Worm (Caenorhabditis elegans) whole organism, young adult: Measurements from ENCODE around the gene pifk-1.
A peak's percentile ranks its signal among the peaks of the same experiment; 100 is the strongest.

Source experiments
- B0019.2 ChIP-seq: fragments of 200-800 bp; sonication (Bioruptor generic); conservative IDR thresholded peaks from 2 replicates; pipeline ENCODE4 v1.3.6; 2022; ENCODE audit warnings: missing genetic modification reagents, missing genetic modification characterization, missing compliant biosample characterization
- B0035.1 ChIP-seq: sonication (generic microtip); optimal IDR thresholded peaks from 2 replicates; lab custom pipeline; 2016; ENCODE audit warnings: missing genetic modification characterization, mild to moderate bottlenecking, missing compliant biosample characterization, missing genotype, missing genetic modification reagents
- B0261.1 ChIP-seq: sonication (generic microtip); optimal IDR thresholded peaks from 2 replicates; lab custom pipeline; 2016; ENCODE audit warnings: mild to moderate bottlenecking, missing genetic modification characterization, moderate library complexity, missing compliant biosample characterization
- B0336.3 ChIP-seq: fragments of 200-800 bp; sonication (Bioruptor generic); IDR thresholded peaks from 2 replicates; pipeline ENCODE4 v1.3.6; 2022; ENCODE audit warnings: missing genetic modification characterization, missing compliant biosample characterization
- F10E7.11 ChIP-seq: sonication (generic microtip); optimal IDR thresholded peaks from 2 replicates; lab custom pipeline; 2017; ENCODE audit warnings: mild to moderate bottlenecking, missing genetic modification characterization, moderate library complexity, missing compliant biosample characterization
- K11D2.4 ChIP-seq: fragments of 200-800 bp; sonication (Bioruptor generic); IDR thresholded peaks from 2 replicates; pipeline ENCODE4 v1.3.6; 2022; ENCODE audit warnings: missing genetic modification reagents, missing genetic modification characterization, missing compliant biosample characterization
- K12H6.12 ChIP-seq: fragments of 200-800 bp; sonication (Bioruptor generic); optimal IDR thresholded peaks from 2 replicates; lab custom pipeline; 2018; ENCODE audit warnings: mild to moderate bottlenecking, missing genetic modification characterization, missing compliant biosample characterization
- attf-3 ChIP-seq: fragments of 200-800 bp; sonication (Bioruptor generic); conservative IDR thresholded peaks from 2 replicates; pipeline ENCODE4 v1.3.6; 2022; ENCODE audit warnings: missing genetic modification reagents, missing genetic modification characterization, missing compliant biosample characterization
- bed-2 ChIP-seq: fragments of 200-800 bp; sonication (Bioruptor generic); IDR thresholded peaks from 2 replicates; pipeline ENCODE4 v1.3.6; 2022; ENCODE audit warnings: missing genetic modification reagents, missing genetic modification characterization, missing compliant biosample characterization
- cebp-1 ChIP-seq, 2 experiments: fragments of 200-800 bp in 1 of 2; sonication (Bioruptor generic) in 1 of 2; sonication (generic microtip) in 1 of 2; IDR thresholded peaks in 1 of 2; optimal IDR thresholded peaks in 1 of 2; 2 replicates each; pipeline versions ENCODE4 v1.3.6 to Lab custom; 2017 to 2022; ENCODE audit warnings: missing compliant biosample characterization in 2 of 2, missing genetic modification characterization in 2 of 2, mild to moderate bottlenecking in 1 of 2, missing genetic modification reagents in 1 of 2, moderate library complexity in 1 of 2
- ceh-27 ChIP-seq: fragments of 200-800 bp; sonication (Bioruptor generic); optimal IDR thresholded peaks from 2 replicates; lab custom pipeline; 2018; ENCODE audit warnings: mild to moderate bottlenecking, missing genetic modification characterization, moderate library complexity, missing compliant biosample characterization
- ceh-58 ChIP-seq: fragments of 200-800 bp; sonication (Bioruptor generic); IDR thresholded peaks from 2 replicates; pipeline ENCODE4 v1.3.6; 2022; ENCODE audit warnings: missing genetic modification characterization, missing compliant biosample characterization
- die-1 ChIP-seq: sonication (generic microtip); optimal IDR thresholded peaks from 2 replicates; lab custom pipeline; 2016; ENCODE audit warnings: missing genotype, mild to moderate bottlenecking, missing genetic modification characterization, missing compliant biosample characterization
- dpff-1 ChIP-seq: sonication (generic microtip); optimal IDR thresholded peaks from 2 replicates; lab custom pipeline; 2017; ENCODE audit warnings: mild to moderate bottlenecking, missing genetic modification characterization, missing compliant biosample characterization
- egl-18 ChIP-seq: fragments of 200-800 bp; sonication (Bioruptor generic); IDR thresholded peaks from 2 replicates; pipeline ENCODE4 v1.3.6; 2022; ENCODE audit warnings: missing genetic modification reagents, missing genetic modification characterization, missing compliant biosample characterization
- gei-17 ChIP-seq: fragments of 200-800 bp; sonication (Bioruptor generic); optimal IDR thresholded peaks from 2 replicates; lab custom pipeline; 2018; ENCODE audit warnings: mild to moderate bottlenecking, missing genetic modification characterization, missing compliant biosample characterization
- him-1 ChIP-seq: sonication (generic microtip); optimal IDR thresholded peaks from 2 replicates; lab custom pipeline; 2016; ENCODE audit warnings: missing genotype, missing genetic modification reagents, missing genetic modification characterization, missing compliant biosample characterization
- hlh-12 ChIP-seq: sonication (generic microtip); optimal IDR thresholded peaks from 2 replicates; lab custom pipeline; 2016; ENCODE audit warnings: missing genetic modification characterization, missing compliant biosample characterization
- hlh-26 ChIP-seq: fragments of 200-800 bp; sonication (Bioruptor generic); conservative IDR thresholded peaks from 2 replicates; pipeline ENCODE4 v1.3.6; 2022; ENCODE audit warnings: missing genetic modification reagents, missing genetic modification characterization, missing compliant biosample characterization
- hmg-1.2 ChIP-seq: fragments of 200-800 bp; sonication (Bioruptor generic); IDR thresholded peaks from 2 replicates; pipeline ENCODE4 v1.3.6; 2022; ENCODE audit warnings: missing genetic modification reagents, missing genetic modification characterization, missing compliant biosample characterization
- lin-54 ChIP-seq: fragments of 200-800 bp; sonication (Bioruptor generic); optimal IDR thresholded peaks from 2 replicates; lab custom pipeline; 2018; ENCODE audit warnings: mild to moderate bottlenecking, missing genetic modification characterization, missing compliant biosample characterization
- madf-6 ChIP-seq: fragments of 200-800 bp; sonication (Bioruptor generic); IDR thresholded peaks from 2 replicates; pipeline ENCODE4 v1.3.6; 2022; ENCODE audit warnings: missing genetic modification reagents, missing genetic modification characterization, missing compliant biosample characterization
- madf-8 ChIP-seq: fragments of 200-800 bp; sonication (Bioruptor generic); conservative IDR thresholded peaks from 2 replicates; pipeline ENCODE4 v1.3.6; 2022; ENCODE audit warnings: missing genetic modification reagents, missing genetic modification characterization, missing compliant biosample characterization
- mel-28 ChIP-seq: sonication (generic microtip); optimal IDR thresholded peaks from 2 replicates; lab custom pipeline; 2016; ENCODE audit warnings: borderline replicate concordance, mild to moderate bottlenecking, missing genetic modification characterization, missing compliant biosample characterization
- nfyb-1 ChIP-seq: fragments of 200-800 bp; sonication (Bioruptor generic); IDR thresholded peaks from 2 replicates; pipeline ENCODE4 v1.3.6; 2022; ENCODE audit warnings: missing genetic modification reagents, missing genetic modification characterization, missing compliant biosample characterization
- nhr-179 ChIP-seq: sonication (generic microtip); optimal IDR thresholded peaks from 2 replicates; lab custom pipeline; 2016; ENCODE audit warnings: mild to moderate bottlenecking, missing genetic modification characterization, missing compliant biosample characterization
- pbrm-1 ChIP-seq: fragments of 200-800 bp; sonication (Bioruptor generic); IDR thresholded peaks from 2 replicates; pipeline ENCODE4 v1.3.6; 2022; ENCODE audit warnings: missing genetic modification reagents, missing genetic modification characterization, missing compliant biosample characterization
- rcor-1 ChIP-seq: fragments of 200-800 bp; sonication (Bioruptor generic); IDR thresholded peaks from 2 replicates; pipeline ENCODE4 v1.3.6; 2022; ENCODE audit warnings: missing genetic modification reagents, missing genetic modification characterization, missing compliant biosample characterization
- snpc-1.3 ChIP-seq: sonication (generic microtip); optimal IDR thresholded peaks from 2 replicates; lab custom pipeline; 2017; ENCODE audit warnings: missing genetic modification characterization, mild to moderate bottlenecking, missing compliant biosample characterization, antibody characterized with exemption, moderate library complexity, missing genotype, missing genetic modification reagents; ENCODE audit not compliant: insufficient read depth
- snpc-4 ChIP-seq, 5 experiments: fragments of 150-350 bp in 1 of 5; sonication (generic microtip) in 4 of 5; optimal IDR thresholded peaks; 2 replicates each; lab custom pipeline; 2014 to 2018; ENCODE audit warnings: missing genetic modification characterization in 5 of 5, missing biosample characterization in 3 of 5, antibody characterized with exemption in 2 of 5, mild to moderate bottlenecking in 2 of 5, missing compliant biosample characterization in 2 of 5, missing genotype in 2 of 5, moderate library complexity in 2 of 5, missing genetic modification reagents in 1 of 5
- tbp1 ChIP-seq: fragments of 200-800 bp; sonication (Bioruptor generic); optimal IDR thresholded peaks from 2 replicates; lab custom pipeline; 2018; ENCODE audit warnings: mild to moderate bottlenecking, missing genetic modification characterization, missing compliant biosample characterization
- tlf-1 ChIP-seq: fragments of 200-800 bp; sonication (Bioruptor generic); optimal IDR thresholded peaks from 2 replicates; lab custom pipeline; 2018; ENCODE audit warnings: mild to moderate bottlenecking, missing genetic modification characterization, missing compliant biosample characterization
- unc-130 ChIP-seq: sonication (generic microtip); optimal IDR thresholded peaks from 2 replicates; lab custom pipeline; 2016; ENCODE audit warnings: missing genetic modification reagents, missing genetic modification characterization, missing compliant biosample characterization
- unc-62 ChIP-seq: fragments of 150-350 bp; optimal IDR thresholded peaks from 2 replicates; lab custom pipeline; 2014; ENCODE audit warnings: missing biosample characterization, missing genetic modification reagents, missing genetic modification characterization
- zim-3 ChIP-seq: sonication (generic microtip); optimal IDR thresholded peaks from 2 replicates; lab custom pipeline; 2017; ENCODE audit warnings: mild to moderate bottlenecking, missing genetic modification characterization, moderate library complexity, missing compliant biosample characterization
- ztf-26 ChIP-seq: sonication (generic microtip); optimal IDR thresholded peaks from 2 replicates; lab custom pipeline; 2017; ENCODE audit warnings: missing genetic modification characterization, missing compliant biosample characterization
- ztf-28 ChIP-seq: fragments of 200-800 bp; sonication (Bioruptor generic); IDR thresholded peaks from 2 replicates; pipeline ENCODE4 v1.3.6; 2022; ENCODE audit warnings: missing genetic modification reagents, missing genetic modification characterization, missing compliant biosample characterization

Gene pifk-1

ce11 chrX:933504-933903 is 9.2 kb upstream of the pifk-1 start, which contains the start of gene F35H12.1:
TSS of gene F35H12.1 (plus strand) at chrX:933804.
- TF ChIP-seq zim-3 (tag; lab: Kevin White, UChicago), result no peak
- no peak for TF ChIP-seq snpc-4 (GFP tag; optimal IDR thresholded peaks at IDR 0.05; lab: Kevin White, UChicago)
- TF ChIP-seq snpc-4 (tag; optimal IDR thresholded peaks at IDR 0.05; lab: Kevin White, UChicago), result no peak
- no peak for TF ChIP-seq madf-8 (GFP tag; lab: Robert Waterston, UW)
- no peak for TF ChIP-seq hlh-26 (GFP tag; lab: Robert Waterston, UW)
- TF ChIP-seq F10E7.11 (tag; lab: Kevin White, UChicago), result no peak

ce11 chrX:932874-933273 is 8.6 kb upstream of the pifk-1 start:
- TF ChIP-seq ceh-27 (GFP tag; lab: Kevin White, UChicago) (peak; percentile 0), K11D2.4 (0 out of 2 replicates have a peak, but pooled peaks have one; percentile 45), B0035.1 (tag; lab: Kevin White, UChicago) (no peak), gei-17 (GFP tag; lab: Kevin White, UChicago) (no peak), dpff-1 (tag; lab: Kevin White, UChicago) (no peak), cebp-1 (GFP tag; IDR thresholded peaks at IDR 0.05; lab: Robert Waterston, UW) (no peak), cebp-1 (tag; optimal IDR thresholded peaks at IDR 0.05; lab: Kevin White, UChicago) (no peak), attf-3 (no peak), nfyb-1 (GFP tag; lab: Robert Waterston, UW) (no peak), hlh-12 (tag; lab: Kevin White, UChicago) (no peak), nhr-179 (no peak), ceh-58 (GFP tag; lab: Robert Waterston, UW) (no peak), hmg-1.2 (GFP tag; lab: Robert Waterston, UW) (peak; percentile 4; the same call in 1 of the 2 replicates), K12H6.12 (no peak), mel-28 (tag; lab: Kevin White, UChicago) (no peak), snpc-1.3 (no peak), madf-6 (GFP tag; lab: Robert Waterston, UW) (no peak), B0019.2 (GFP tag; lab: Robert Waterston, UW) (no peak), egl-18 (GFP tag; lab: Robert Waterston, UW) (no peak), lin-54 (GFP tag; lab: Kevin White, UChicago) (no peak), him-1 (tag; lab: Kevin White, UChicago) (no peak), rcor-1 (GFP tag; lab: Robert Waterston, UW) (no peak), B0336.3 (GFP tag; lab: Robert Waterston, UW) (no peak), ztf-28 (GFP tag; lab: Robert Waterston, UW) (no peak)

- TF ChIP-seq bed-2 (GFP tag; lab: Robert Waterston, UW), result no peak
- no peak for TF ChIP-seq B0336.3 (GFP tag; lab: Robert Waterston, UW)
- no peak for TF ChIP-seq pbrm-1
- TF ChIP-seq egl-18 (GFP tag; lab: Robert Waterston, UW), result no peak
- TF ChIP-seq tbp1, result no peak
- TF ChIP-seq, all 124 proteins: peak for 0
Observed at ce11 chrX:927632-928031, 3.3 kb upstream of the pifk-1 start.

ce11 chrX:926125-926524 is 1.8 kb upstream of the pifk-1 start:
- no peak for TF ChIP-seq unc-130 (GFP tag; lab: Kevin White, UChicago)
- no peak for TF ChIP-seq him-1 (tag; lab: Kevin White, UChicago)
- no peak for TF ChIP-seq tlf-1 (GFP tag; lab: Kevin White, UChicago)
- no peak for TF ChIP-seq K12H6.12
- no peak for TF ChIP-seq unc-62 (GFP tag; lab: Kevin White, UChicago)
- TF ChIP-seq die-1, result no peak
- TF ChIP-seq ztf-26, result no peak
- TF ChIP-seq B0261.1 (tag; lab: Kevin White, UChicago), result no peak
